Worm (Caenorhabditis elegans): ENCODE results near the gene snx-14.

snx-14 gene

ce11 chrII:13494175-13494650 is 36.8 kb downstream of the snx-14 start, which contains the start of gene ndua-7:
ndua-7 (minus strand) TSS chrII:13494600.
- TF ChIP-seq nhr-12 (tag; optimal IDR thresholded peaks at IDR 0.05) (no peak), F13H6.1 (tag; optimal IDR thresholded peaks at IDR 0.05) (no peak), elt-1 (tag; optimal IDR thresholded peaks at IDR 0.05) (no peak), nhr-23 (tag; optimal IDR thresholded peaks at IDR 0.05) (no peak)

ce11 chrII:13492948-13493347 is 38.1 kb downstream of the snx-14 start, which contains the start of gene F45H10.2:
F45H10.2 (minus strand) TSS chrII:13493048.
- TF ChIP-seq nhr-21 (tag; optimal IDR thresholded peaks at IDR 0.05) = no peak
- no peak for TF ChIP-seq skn-1 (tag; optimal IDR thresholded peaks at IDR 0.05)

DNA sequence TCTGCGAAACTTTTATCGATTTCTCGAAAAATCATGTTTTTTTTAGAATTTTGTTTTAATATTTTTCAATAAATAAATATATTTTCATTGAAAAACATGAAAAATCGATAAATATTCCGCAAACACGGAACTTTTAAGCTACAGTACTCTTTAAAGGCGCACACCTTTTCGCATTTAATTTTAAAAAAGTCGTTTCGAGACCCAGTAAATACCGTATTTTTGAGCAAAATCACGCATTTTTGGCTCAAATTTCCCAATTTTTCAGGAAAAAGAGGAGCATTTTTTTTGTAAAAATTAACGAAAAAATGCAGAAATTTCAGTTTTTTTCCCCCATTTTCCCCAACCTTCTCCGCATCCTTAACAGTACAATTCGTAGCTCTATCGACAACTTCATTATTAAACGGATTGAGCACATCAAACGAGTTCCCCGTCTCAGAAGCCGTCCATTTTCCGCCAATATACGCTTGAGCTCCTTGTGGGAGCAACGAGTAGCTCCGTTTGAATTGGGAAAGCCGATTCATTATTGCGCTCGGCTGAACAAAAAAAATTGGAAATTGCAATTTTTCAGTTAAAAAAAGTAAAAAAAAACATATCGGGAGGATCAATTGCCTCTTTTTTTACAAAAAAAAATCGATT is 39.6 kb downstream of the snx-14 start, which contains the start of gene alh-7:
Gene alh-7, minus strand, starts transcription at position 533 of the 636 bp plus-strand sequence.
- no peak for TF ChIP-seq mdl-1 (tag; optimal IDR thresholded peaks at IDR 0.05)
- no peak for TF ChIP-seq ZK546.5 (tag; optimal IDR thresholded peaks at IDR 0.05)

DNA sequence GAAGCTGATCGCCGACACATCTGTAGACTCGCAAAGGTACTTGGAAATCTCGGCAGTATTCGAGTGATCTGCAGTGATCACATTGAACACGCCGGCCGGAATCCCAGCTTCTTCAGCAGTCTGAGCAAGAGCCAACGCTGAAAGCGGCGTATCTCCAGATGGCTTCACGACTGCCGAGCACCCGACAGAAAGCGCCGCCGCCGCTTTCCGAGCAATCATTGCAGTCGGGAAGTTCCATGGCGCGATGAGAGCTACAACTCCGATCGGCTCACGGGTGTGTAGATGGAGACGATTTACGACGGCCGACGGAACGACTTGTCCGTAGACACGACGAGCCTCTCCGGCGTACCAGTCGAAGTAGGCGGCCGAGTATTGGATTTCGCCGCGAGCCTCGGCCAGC is 41.1 kb downstream of the snx-14 start:
- TF ChIP-seq peb-1 (tag; optimal IDR thresholded peaks at IDR 0.05) = no peak
- TF ChIP-seq mdl-1 (tag; optimal IDR thresholded peaks at IDR 0.05) = no peak
- TF ChIP-seq aly-2 (tag; optimal IDR thresholded peaks at IDR 0.05) = no peak
- TF ChIP-seq nhr-129 (tag; optimal IDR thresholded peaks at IDR 0.05) = no peak
- no peak for TF ChIP-seq lin-13 (GFP tag; optimal IDR thresholded peaks at IDR 0.05)
- TF ChIP-seq sem-4 (tag; optimal IDR thresholded peaks at IDR 0.05) = no peak

ce11 chrII:13487563-13487962 is 43.5 kb downstream of the snx-14 start:
- no peak for TF ChIP-seq crh-2 (tag; optimal IDR thresholded peaks at IDR 0.05)
- no peak for TF ChIP-seq C34F6.9 (tag; optimal IDR thresholded peaks at IDR 0.05)
- no peak for TF ChIP-seq blmp-1 (tag; optimal IDR thresholded peaks at IDR 0.05; ENCODE audit: insufficient read depth)
- no peak for TF ChIP-seq ztf-4 (tag; optimal IDR thresholded peaks at IDR 0.05)
- TF ChIP-seq F13H6.1 (tag; optimal IDR thresholded peaks at IDR 0.05) = no peak
- no peak for TF ChIP-seq mdl-1 (tag; optimal IDR thresholded peaks at IDR 0.05)
- no peak for TF ChIP-seq fos-1 (tag; optimal IDR thresholded peaks at IDR 0.05)
- no peak for TF ChIP-seq mbf-1 (tag; optimal IDR thresholded peaks at IDR 0.05)
- TF ChIP-seq R02D3.7 (tag; optimal IDR thresholded peaks at IDR 0.05) = no peak
- no peak for TF ChIP-seq nhr-23 (tag; optimal IDR thresholded peaks at IDR 0.05)
- TF ChIP-seq nhr-11 (tag; optimal IDR thresholded peaks at IDR 0.05) = no peak
- TF ChIP-seq lin-13 (GFP tag; optimal IDR thresholded peaks at IDR 0.05) = no peak
- TF ChIP-seq nhr-10 (tag; optimal IDR thresholded peaks at IDR 0.05) = no peak
- no peak for TF ChIP-seq nhr-237 (tag; optimal IDR thresholded peaks at IDR 0.05)
- TF ChIP-seq ztf-1 (GFP tag; conservative IDR thresholded peaks at IDR 0.05) = no peak
- no peak for TF ChIP-seq elt-3 (tag; optimal IDR thresholded peaks at IDR 0.05)
- no peak for TF ChIP-seq sem-4 (tag; optimal IDR thresholded peaks at IDR 0.05)
- no peak for TF ChIP-seq nhr-12 (tag; optimal IDR thresholded peaks at IDR 0.05)

DNA sequence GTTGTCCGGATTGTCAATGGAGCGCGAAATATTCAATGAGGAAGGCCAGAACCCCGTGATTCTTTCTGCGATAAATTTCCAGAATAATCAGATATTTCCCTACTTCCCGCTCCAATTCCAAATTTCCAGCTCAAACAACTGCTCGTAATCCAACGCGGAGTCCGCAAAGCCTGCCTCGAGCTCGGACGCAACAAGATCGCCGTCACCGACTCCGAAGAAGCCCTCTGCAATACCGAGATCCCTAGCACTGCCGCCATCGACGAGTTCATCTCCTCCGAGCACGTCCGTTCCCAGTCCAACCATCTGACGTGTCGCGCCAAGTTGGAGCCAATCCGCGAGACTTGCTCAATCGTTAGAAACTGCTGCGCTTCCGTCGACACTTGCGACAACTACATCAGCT is 45.9 kb downstream of the snx-14 start:
- TF ChIP-seq blmp-1 (tag; optimal IDR thresholded peaks at IDR 0.05; ENCODE audit: insufficient read depth) (no peak), skn-1 (tag; optimal IDR thresholded peaks at IDR 0.05) (no peak), mdl-1 (tag; optimal IDR thresholded peaks at IDR 0.05) (no peak), zag-1 (tag; optimal IDR thresholded peaks at IDR 0.05) (no peak), nhr-129 (tag; optimal IDR thresholded peaks at IDR 0.05) (no peak), lin-39 (tag; optimal IDR thresholded peaks at IDR 0.05) (no peak), sem-4 (tag; optimal IDR thresholded peaks at IDR 0.05) (no peak), elt-3 (tag; optimal IDR thresholded peaks at IDR 0.05) (no peak), unc-39 (tag; optimal IDR thresholded peaks at IDR 0.05) (no peak), unc-62 (GFP tag; optimal IDR thresholded peaks at IDR 0.05) (no peak), gmeb-1 (tag; optimal IDR thresholded peaks at IDR 0.05) (no peak), R02D3.7 (tag; optimal IDR thresholded peaks at IDR 0.05) (no peak), Y55F3AM.14 (GFP tag; optimal IDR thresholded peaks at IDR 0.05) (no peak), aly-2 (tag; optimal IDR thresholded peaks at IDR 0.05) (no peak), nhr-21 (tag; optimal IDR thresholded peaks at IDR 0.05) (no peak), lin-11 (tag; optimal IDR thresholded peaks at IDR 0.05) (no peak), C34F6.9 (tag; optimal IDR thresholded peaks at IDR 0.05) (no peak), ama-1 (optimal IDR thresholded peaks at IDR 0.05) (no peak), peb-1 (tag; optimal IDR thresholded peaks at IDR 0.05) (no peak), nhr-11 (tag; optimal IDR thresholded peaks at IDR 0.05) (no peak)
